Worm (Caenorhabditis elegans): ENCODE data around the gene K04A8.1.

K04A8.1 gene

DNA sequence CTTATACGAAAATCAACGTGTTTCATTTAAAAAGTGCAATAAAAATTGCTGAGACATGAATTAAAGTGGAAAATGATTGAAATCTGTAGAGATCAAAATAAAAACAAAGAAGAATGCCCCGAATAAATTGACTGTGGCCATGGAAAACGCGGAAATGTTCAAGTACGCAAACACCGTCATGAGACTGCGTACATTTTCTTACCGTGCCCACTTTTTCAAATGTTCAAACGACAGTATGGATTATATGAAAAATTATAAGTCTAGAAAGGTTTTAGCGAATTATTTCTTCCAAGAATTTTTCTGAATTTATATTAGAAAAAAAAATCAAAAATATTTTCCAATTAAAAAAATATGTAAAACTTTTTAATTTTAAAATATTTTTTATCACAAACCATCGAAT lies 45.4 kb downstream of the K04A8.1 start:
- TF ChIP-seq aly-2 (tag; optimal IDR thresholded peaks at IDR 0.05) (no peak), C34F6.9 (tag; optimal IDR thresholded peaks at IDR 0.05) (peak; percentile 7), egl-27 (tag; optimal IDR thresholded peaks at IDR 0.05) (no peak), nhr-25 (tag; optimal IDR thresholded peaks at IDR 0.05) (no peak), peb-1 (tag; optimal IDR thresholded peaks at IDR 0.05) (no peak), nhr-129 (tag; optimal IDR thresholded peaks at IDR 0.05) (peak; percentile 12), gmeb-1 (tag; optimal IDR thresholded peaks at IDR 0.05) (no peak), mdl-1 (tag; optimal IDR thresholded peaks at IDR 0.05) (no peak), crh-2 (tag; optimal IDR thresholded peaks at IDR 0.05) (no peak), nhr-237 (tag; optimal IDR thresholded peaks at IDR 0.05) (no peak), lsy-2 (tag; optimal IDR thresholded peaks at IDR 0.05) (peak in 1 of 2 experiments; percentile 89), ztf-11 (tag; optimal IDR thresholded peaks at IDR 0.05) (no peak), lin-39 (tag; optimal IDR thresholded peaks at IDR 0.05) (no peak), nhr-23 (tag; optimal IDR thresholded peaks at IDR 0.05) (no peak), nhr-11 (tag; optimal IDR thresholded peaks at IDR 0.05) (no peak)

DNA sequence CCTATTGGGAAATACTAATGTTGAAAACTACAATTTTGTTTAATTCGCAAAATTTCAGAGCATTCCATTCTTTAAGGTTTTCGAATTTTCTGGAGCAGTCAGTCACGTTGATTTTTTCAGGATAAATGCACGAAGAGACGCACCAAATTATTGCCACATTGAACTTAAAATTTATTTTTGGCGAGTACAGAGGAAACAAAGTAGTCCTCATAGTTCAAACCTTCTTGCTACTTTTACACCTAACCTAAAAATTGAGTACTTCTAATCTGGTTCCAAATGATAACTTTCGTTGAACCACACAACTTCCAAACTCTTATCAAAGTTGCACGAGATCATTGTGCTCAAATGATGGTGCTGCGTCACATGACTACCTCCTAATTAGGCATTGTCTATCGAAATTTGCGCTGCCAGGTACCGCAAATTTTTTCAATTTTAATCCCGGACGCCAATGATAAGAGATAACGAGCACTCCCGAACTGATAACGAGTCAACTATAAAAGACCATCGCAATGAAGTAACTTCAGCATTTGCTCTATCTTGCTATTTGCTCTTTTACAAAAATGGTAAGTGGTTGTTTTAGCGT lies 48.1 kb downstream of the K04A8.1 start, which contains the start of gene cpr-4:
cpr-4 (plus strand) TSS at position 523 of the 583 bp plus-strand sequence.
- TF ChIP-seq ztf-1 (GFP tag; conservative IDR thresholded peaks at IDR 0.05) (no peak), lsy-2 (tag; optimal IDR thresholded peaks at IDR 0.05) (peak in 1 of 2 experiments; percentile 29), lin-13 (GFP tag; optimal IDR thresholded peaks at IDR 0.05) (no peak), ceh-16 (tag; optimal IDR thresholded peaks at IDR 0.05) (no peak), mdl-1 (tag; optimal IDR thresholded peaks at IDR 0.05) (peak in 1 of 2 experiments; percentile 8), sma-9 (GFP tag; optimal IDR thresholded peaks at IDR 0.05) (peak; percentile 81), sma-9 (tag; optimal IDR thresholded peaks at IDR 0.05) (no peak), fos-1 (tag; optimal IDR thresholded peaks at IDR 0.05) (peak; percentile 89), crh-2 (tag; optimal IDR thresholded peaks at IDR 0.05) (peak; percentile 76), F13H6.1 (tag; optimal IDR thresholded peaks at IDR 0.05) (peak; percentile 50), sem-4 (tag; optimal IDR thresholded peaks at IDR 0.05) (no peak), lin-11 (tag; optimal IDR thresholded peaks at IDR 0.05) (no peak), gmeb-1 (tag; optimal IDR thresholded peaks at IDR 0.05) (peak; percentile 50), nhr-11 (tag; optimal IDR thresholded peaks at IDR 0.05) (no peak), lin-39 (tag; optimal IDR thresholded peaks at IDR 0.05) (no peak), ama-1 (optimal IDR thresholded peaks at IDR 0.05) (peak; percentile 20), nhr-129 (tag; optimal IDR thresholded peaks at IDR 0.05) (peak; percentile 19), sma-3 (GFP tag; optimal IDR thresholded peaks at IDR 0.05) (peak; percentile 47), nhr-25 (tag; optimal IDR thresholded peaks at IDR 0.05) (no peak)

DNA sequence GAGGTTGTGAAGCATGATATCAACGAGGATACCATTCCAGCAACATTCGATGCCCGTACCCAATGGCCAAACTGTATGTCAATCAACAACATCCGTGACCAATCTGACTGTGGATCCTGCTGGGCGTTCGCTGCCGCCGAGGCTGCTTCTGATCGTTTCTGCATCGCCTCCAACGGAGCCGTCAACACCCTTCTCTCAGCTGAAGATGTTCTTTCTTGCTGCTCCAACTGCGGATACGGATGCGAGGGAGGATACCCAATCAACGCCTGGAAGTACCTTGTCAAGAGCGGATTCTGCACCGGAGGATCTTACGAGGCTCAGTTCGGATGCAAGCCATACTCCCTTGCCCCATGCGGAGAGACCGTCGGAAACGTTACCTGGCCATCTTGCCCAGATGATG lies 48.8 kb downstream of the K04A8.1 start:
- TF ChIP-seq nhr-129 (tag; optimal IDR thresholded peaks at IDR 0.05), result no peak
- TF ChIP-seq sma-3 (GFP tag; optimal IDR thresholded peaks at IDR 0.05), result no peak
- TF ChIP-seq nhr-77 (tag; optimal IDR thresholded peaks at IDR 0.05), result no peak

DNA sequence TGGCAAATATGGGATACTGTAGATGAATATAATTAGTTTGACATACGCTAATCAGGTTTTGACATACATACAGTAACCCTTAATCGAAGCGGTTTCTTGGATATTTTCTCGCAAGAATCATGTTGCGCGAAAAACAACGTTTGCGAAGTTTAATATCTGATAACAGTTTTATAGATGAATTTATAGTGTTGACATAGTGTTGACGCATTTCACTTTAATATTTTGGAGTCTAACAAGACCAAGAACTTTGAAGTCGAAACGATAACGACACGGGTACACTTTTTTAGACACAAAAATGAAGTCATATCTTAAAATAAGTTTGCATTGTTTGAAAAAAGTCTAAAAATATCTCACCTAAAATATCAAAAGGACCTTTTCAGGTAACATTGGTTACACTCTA lies 50.2 kb downstream of the K04A8.1 start:
- TF ChIP-seq fos-1 (tag; optimal IDR thresholded peaks at IDR 0.05) (peak; percentile 31), nhr-10 (tag; optimal IDR thresholded peaks at IDR 0.05) (no peak)

All from whole organism, L2 larva.